Worm (Caenorhabditis elegans) whole organism, midembryonic: ENCODE measurements around the gene F08F8.10.

ENCODE experiments used
- T22C8.4 ChIP-seq: fragments of 200-800 bp; sonication (Bioruptor generic); IDR thresholded peaks from 2 replicates; pipeline ENCODE4 v1.3.6; 2022; ENCODE audit warnings: missing genetic modification characterization, missing compliant biosample characterization
- cog-1 ChIP-seq: sonication (generic microtip); optimal IDR thresholded peaks from 2 replicates; lab custom pipeline; 2016; ENCODE audit warnings: missing genetic modification characterization, missing compliant biosample characterization
- flt-1 ChIP-seq: fragments of 200-800 bp; sonication (Bioruptor generic); IDR thresholded peaks from 2 replicates; pipeline ENCODE4 v1.3.6; 2022; ENCODE audit warnings: missing genetic modification characterization, missing compliant biosample characterization
- klf-2 ChIP-seq: fragments of 200-800 bp; sonication (Bioruptor generic); conservative IDR thresholded peaks from 2 replicates; pipeline ENCODE4 v1.3.6; 2022; ENCODE audit warnings: missing genetic modification reagents, missing genetic modification characterization, missing compliant biosample characterization
- med-1 ChIP-seq: sonication (generic microtip); optimal IDR thresholded peaks from 2 replicates; lab custom pipeline; 2017; ENCODE audit warnings: missing genetic modification characterization, mild to moderate bottlenecking, missing compliant biosample characterization, antibody characterized with exemption, missing genetic modification reagents; ENCODE audit not compliant: insufficient read depth
- ref-1 ChIP-seq: fragments of 200-800 bp; sonication (Bioruptor generic); conservative IDR thresholded peaks from 2 replicates; pipeline ENCODE4 v1.3.6; 2022; ENCODE audit warnings: missing genetic modification reagents, missing genetic modification characterization, missing compliant biosample characterization
- tab-1 ChIP-seq: fragments of 200-800 bp; sonication (Bioruptor generic); IDR thresholded peaks from 2 replicates; pipeline ENCODE4 v1.3.6; 2022; ENCODE audit warnings: missing genetic modification characterization, missing compliant biosample characterization
- ztf-23 ChIP-seq: fragments of 200-800 bp; sonication (Bioruptor generic); IDR thresholded peaks from 2 replicates; pipeline ENCODE4 v1.3.6; 2022; ENCODE audit warnings: missing genetic modification reagents, missing genetic modification characterization, missing compliant biosample characterization
- ztf-29 ChIP-seq: fragments of 200-800 bp; sonication (Bioruptor generic); IDR thresholded peaks from 2 replicates; pipeline ENCODE4 v1.3.6; 2022; ENCODE audit warnings: missing genetic modification reagents, missing genetic modification characterization, missing compliant biosample characterization

DNA sequence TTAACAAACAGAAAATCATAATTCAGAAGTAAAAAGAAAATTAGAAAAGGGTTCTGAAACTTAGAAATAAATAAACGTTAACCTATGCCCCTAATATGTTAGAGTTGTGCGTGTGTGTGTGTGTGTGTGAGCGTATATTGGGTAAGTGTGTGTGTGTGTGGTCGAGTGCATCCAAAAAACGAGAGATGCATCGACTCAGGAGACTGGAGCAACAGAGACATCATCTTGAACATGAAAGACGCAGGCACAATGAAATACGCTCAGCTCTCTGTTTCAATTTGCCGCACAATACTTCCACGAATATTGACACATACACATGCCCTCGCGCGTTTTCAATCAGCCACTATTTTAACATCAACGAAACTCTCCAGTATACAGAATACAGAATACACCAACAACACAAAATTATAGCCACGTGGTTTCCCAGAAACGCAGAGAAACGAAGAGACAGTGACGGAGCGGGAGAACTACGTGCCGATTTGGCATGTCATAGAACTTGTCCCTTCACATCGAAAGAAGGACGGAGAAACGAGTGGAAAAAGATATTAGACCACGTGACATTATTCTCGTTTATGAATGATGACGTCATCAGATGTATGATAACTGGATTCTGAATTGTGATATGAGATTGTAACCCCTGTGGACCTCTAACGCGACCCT lies 19.1 kb upstream of the F08F8.10 start:
- TF ChIP-seq ztf-29 (GFP tag; lab: Robert Waterston, UW) (no peak), T22C8.4 (GFP tag; lab: Robert Waterston, UW) (no peak), cog-1 (tag; lab: Kevin White, UChicago) (no peak), ztf-23 (GFP tag; lab: Robert Waterston, UW) (no peak), ref-1 (GFP tag; lab: Robert Waterston, UW) (no peak), med-1 (GFP tag; lab: Kevin White, UChicago) (no peak), klf-2 (no peak), flt-1 (GFP tag; lab: Robert Waterston, UW) (0 out of 2 replicates have a peak, but pooled peaks have one; percentile 25), tab-1 (GFP tag; lab: Robert Waterston, UW) (no peak)
